Fruit fly (Drosophila melanogaster) whole organism, prepupa: Measurements from ENCODE around the gene CG3345.
A peak's percentile ranks its signal among the peaks of the same experiment; 100 is the strongest.

Source experiments
- Blimp-1 ChIP-seq: fragments of 200-800 bp; sonication (Bioruptor generic); optimal IDR thresholded peaks from 3 replicates; lab custom pipeline; 2017; ENCODE audit warnings: missing biosample characterization, missing genetic modification characterization, mild to moderate bottlenecking, moderate library complexity, missing genetic modification reagents
- CG10631 ChIP-seq: fragments of 200-800 bp; sonication (Bioruptor generic); optimal IDR thresholded peaks from 2 replicates; lab custom pipeline; 2016; ENCODE audit warnings: missing biosample characterization, missing genetic modification characterization
- CG10669 ChIP-seq: fragments of 200-800 bp; sonication (Bioruptor generic); optimal IDR thresholded peaks from 3 replicates; lab custom pipeline; 2018; ENCODE audit warnings: missing biosample characterization, mild to moderate bottlenecking, missing genetic modification characterization, moderate library complexity
- CG11762 ChIP-seq: fragments of 200-800 bp; sonication (Bioruptor generic); optimal IDR thresholded peaks from 3 replicates; lab custom pipeline; 2016; ENCODE audit warnings: missing biosample characterization, missing genetic modification characterization; ENCODE audit not compliant: insufficient read depth
- CG11902 ChIP-seq: fragments of 200-800 bp; sonication (Bioruptor generic); optimal IDR thresholded peaks from 3 replicates; lab custom pipeline; 2016; ENCODE audit warnings: missing biosample characterization, missing genetic modification characterization
- CG15336 ChIP-seq: fragments of 200-800 bp; sonication (Bioruptor generic); IDR thresholded peaks from 2 replicates; pipeline ENCODE4 v1.3.6; 2022; ENCODE audit warnings: missing biosample characterization, missing genetic modification characterization
- CG16779 ChIP-seq: fragments of 200-800 bp; sonication (Bioruptor generic); optimal IDR thresholded peaks from 3 replicates; lab custom pipeline; 2017; ENCODE audit warnings: missing biosample characterization, mild to moderate bottlenecking, missing genetic modification characterization
- CG3032 ChIP-seq: fragments of 200-800 bp; optimal IDR thresholded peaks from 2 replicates; lab custom pipeline; 2019; ENCODE audit warnings: missing biosample characterization, mild to moderate bottlenecking, missing genetic modification characterization, moderate library complexity
- CG31627 ChIP-seq: fragments of 200-800 bp; sonication (Bioruptor generic); optimal IDR thresholded peaks from 3 replicates; lab custom pipeline; 2016; ENCODE audit warnings: missing biosample characterization, missing genetic modification characterization
- CG3919 ChIP-seq: fragments of 200-800 bp; sonication (Bioruptor generic); optimal IDR thresholded peaks from 3 replicates; lab custom pipeline; 2016; ENCODE audit warnings: missing biosample characterization, missing genetic modification characterization
- CG4318 ChIP-seq: fragments of 200-800 bp; sonication (Bioruptor generic); optimal IDR thresholded peaks from 3 replicates; lab custom pipeline; 2017; ENCODE audit warnings: missing biosample characterization, mild to moderate bottlenecking, missing genetic modification characterization
- CG6163 ChIP-seq: fragments of 200-800 bp; sonication (Bioruptor generic); IDR thresholded peaks from 3 replicates; pipeline ENCODE4 v1.3.6; 2022; ENCODE audit warnings: missing biosample characterization, missing genetic modification characterization
- CG6276 ChIP-seq: fragments of 200-800 bp; sonication (Bioruptor generic); optimal IDR thresholded peaks from 2 replicates; lab custom pipeline; 2017; ENCODE audit warnings: missing biosample characterization, mild to moderate bottlenecking, missing genetic modification characterization
- CG6792 ChIP-seq: fragments of 200-800 bp; sonication (Bioruptor generic); optimal IDR thresholded peaks from 3 replicates; lab custom pipeline; 2016; ENCODE audit warnings: missing biosample characterization, missing genetic modification characterization
- CG6808 ChIP-seq: fragments of 200-800 bp; sonication (Bioruptor generic); optimal IDR thresholded peaks from 3 replicates; lab custom pipeline; 2017; ENCODE audit warnings: missing biosample characterization, missing genetic modification characterization, mild to moderate bottlenecking, moderate library complexity, missing genetic modification reagents
- CG6854 ChIP-seq: fragments of 200-800 bp; sonication (Bioruptor generic); optimal IDR thresholded peaks from 2 replicates; lab custom pipeline; 2017; ENCODE audit warnings: missing biosample characterization, mild to moderate bottlenecking, missing genetic modification characterization
- CG7368 ChIP-seq: fragments of 200-800 bp; sonication (Bioruptor generic); optimal IDR thresholded peaks from 3 replicates; lab custom pipeline; 2016; ENCODE audit warnings: missing biosample characterization, missing genetic modification characterization
- CG8119 ChIP-seq: fragments of 200-800 bp; sonication (Bioruptor generic); IDR thresholded peaks from 3 replicates; pipeline ENCODE4 v1.3.6; 2022; ENCODE audit warnings: missing biosample characterization, missing genetic modification characterization
- CG8319 ChIP-seq: fragments of 200-800 bp; sonication (Bioruptor generic); optimal IDR thresholded peaks from 3 replicates; lab custom pipeline; 2016; ENCODE audit warnings: missing biosample characterization, missing genetic modification characterization
- CG9139 ChIP-seq: fragments of 200-800 bp; sonication (Bioruptor generic); optimal IDR thresholded peaks from 3 replicates; lab custom pipeline; 2017; ENCODE audit warnings: missing biosample characterization, mild to moderate bottlenecking, missing genetic modification characterization
- Eip75B ChIP-seq: fragments of 200-800 bp; sonication (Bioruptor generic); optimal IDR thresholded peaks from 3 replicates; lab custom pipeline; 2016; ENCODE audit warnings: missing biosample characterization, missing genetic modification characterization
- Eip78C ChIP-seq: fragments of 200-800 bp; sonication (Bioruptor generic); peaks from one replicate; lab custom pipeline; 2016; ENCODE audit warnings: missing biosample characterization, missing genetic modification characterization
- Eip93F ChIP-seq: fragments of 200-800 bp; sonication (Bioruptor generic); optimal IDR thresholded peaks from 2 replicates; lab custom pipeline; 2016; ENCODE audit warnings: missing biosample characterization, mild to moderate bottlenecking, missing genetic modification characterization
- Ets21C ChIP-seq: fragments of 200-800 bp; sonication (Bioruptor generic); optimal IDR thresholded peaks from 3 replicates; lab custom pipeline; 2016; ENCODE audit warnings: missing biosample characterization, missing genetic modification characterization
- Ets96B ChIP-seq: fragments of 200-800 bp; optimal IDR thresholded peaks from 2 replicates; lab custom pipeline; 2019; ENCODE audit warnings: missing biosample characterization, mild to moderate bottlenecking, missing genetic modification characterization, moderate library complexity
- Gug ChIP-seq: fragments of 200-800 bp; sonication (Bioruptor generic); IDR thresholded peaks from 2 replicates; pipeline ENCODE4 v1.3.6; 2022; ENCODE audit warnings: missing biosample characterization, missing genetic modification characterization
- Hr39 ChIP-seq: fragments of 200-800 bp; sonication (Bioruptor generic); optimal IDR thresholded peaks from 2 replicates; lab custom pipeline; 2016; ENCODE audit warnings: missing biosample characterization, missing genetic modification characterization
- Lpt ChIP-seq: fragments of 200-800 bp; sonication (Bioruptor generic); optimal IDR thresholded peaks from 3 replicates; lab custom pipeline; 2016; ENCODE audit warnings: missing biosample characterization, missing genetic modification characterization
- Met ChIP-seq: fragments of 200-800 bp; sonication (Bioruptor generic); optimal IDR thresholded peaks from 3 replicates; lab custom pipeline; 2016; ENCODE audit warnings: missing biosample characterization, missing genetic modification characterization
- OdsH ChIP-seq: fragments of 200-800 bp; sonication (Bioruptor generic); optimal IDR thresholded peaks from 3 replicates; lab custom pipeline; 2016; ENCODE audit warnings: missing biosample characterization, missing genetic modification characterization
- Sox14 ChIP-seq: fragments of 200-800 bp; sonication (Bioruptor generic); optimal IDR thresholded peaks from 3 replicates; lab custom pipeline; 2016; ENCODE audit warnings: missing biosample characterization, missing genetic modification characterization
- Sox15 ChIP-seq: fragments of 200-800 bp; sonication (Bioruptor generic); optimal IDR thresholded peaks from 3 replicates; lab custom pipeline; 2016; ENCODE audit warnings: missing biosample characterization, missing genetic modification characterization
- achi ChIP-seq: fragments of 200-800 bp; sonication (Bioruptor generic); optimal IDR thresholded peaks from 3 replicates; lab custom pipeline; 2016; ENCODE audit warnings: missing biosample characterization, missing genetic modification characterization
- cyc ChIP-seq: fragments of 200-800 bp; sonication (Bioruptor generic); optimal IDR thresholded peaks from 3 replicates; lab custom pipeline; 2016; ENCODE audit warnings: missing biosample characterization, missing genetic modification characterization
- dac ChIP-seq: fragments of 200-800 bp; sonication (Bioruptor generic); optimal IDR thresholded peaks from 2 replicates; lab custom pipeline; 2017; ENCODE audit warnings: missing biosample characterization, mild to moderate bottlenecking, missing genetic modification characterization
- dsx ChIP-seq: fragments of 200-800 bp; optimal IDR thresholded peaks from 3 replicates; lab custom pipeline; 2019; ENCODE audit warnings: missing biosample characterization, mild to moderate bottlenecking, missing genetic modification characterization, moderate library complexity; ENCODE audit not compliant: poor library complexity, severe bottlenecking
- eg ChIP-seq: fragments of 200-800 bp; sonication (Bioruptor generic); IDR thresholded peaks from 3 replicates; pipeline ENCODE4 v1.3.6; 2022; ENCODE audit warnings: missing biosample characterization, missing genetic modification characterization
- esn ChIP-seq: fragments of 200-800 bp; sonication (Bioruptor generic); optimal IDR thresholded peaks from 2 replicates; lab custom pipeline; 2016; ENCODE audit warnings: missing biosample characterization, mild to moderate bottlenecking, missing genetic modification characterization, moderate library complexity
- fd59A ChIP-seq: fragments of 200-800 bp; sonication (Bioruptor generic); optimal IDR thresholded peaks from 2 replicates; lab custom pipeline; 2017; ENCODE audit warnings: missing biosample characterization, mild to moderate bottlenecking, missing genetic modification characterization, missing genetic modification reagents
- fd85E ChIP-seq: fragments of 200-800 bp; sonication (Bioruptor generic); optimal IDR thresholded peaks from 3 replicates; lab custom pipeline; 2016; ENCODE audit warnings: missing biosample characterization, missing genetic modification characterization
- lz ChIP-seq: fragments of 200-800 bp; sonication (Bioruptor generic); optimal IDR thresholded peaks from 3 replicates; lab custom pipeline; 2016; ENCODE audit warnings: missing biosample characterization, missing genetic modification characterization
- net ChIP-seq: fragments of 200-800 bp; sonication (Bioruptor generic); optimal IDR thresholded peaks from 3 replicates; lab custom pipeline; 2016; ENCODE audit warnings: missing biosample characterization, missing genetic modification characterization
- salr ChIP-seq, 2 experiments: fragments of 200-800 bp; sonication (Bioruptor generic); optimal IDR thresholded peaks; 3 replicates each; lab custom pipeline; 2016 to 2018; ENCODE audit warnings: missing biosample characterization in 2 of 2, missing genetic modification characterization in 2 of 2, mild to moderate bottlenecking in 1 of 2
- svp ChIP-seq: fragments of 200-800 bp; sonication (Bioruptor generic); peaks from one replicate; lab custom pipeline; 2016; ENCODE audit warnings: missing biosample characterization, missing genetic modification characterization
- topi ChIP-seq: fragments of 200-800 bp; sonication (Bioruptor generic); optimal IDR thresholded peaks from 3 replicates; lab custom pipeline; 2016; ENCODE audit warnings: missing biosample characterization, missing genetic modification characterization
- vri ChIP-seq: fragments of 200-800 bp; sonication (Bioruptor generic); optimal IDR thresholded peaks from 3 replicates; lab custom pipeline; 2016; ENCODE audit warnings: missing biosample characterization, mild to moderate bottlenecking, missing genetic modification characterization

The CG3345 gene

DNA sequence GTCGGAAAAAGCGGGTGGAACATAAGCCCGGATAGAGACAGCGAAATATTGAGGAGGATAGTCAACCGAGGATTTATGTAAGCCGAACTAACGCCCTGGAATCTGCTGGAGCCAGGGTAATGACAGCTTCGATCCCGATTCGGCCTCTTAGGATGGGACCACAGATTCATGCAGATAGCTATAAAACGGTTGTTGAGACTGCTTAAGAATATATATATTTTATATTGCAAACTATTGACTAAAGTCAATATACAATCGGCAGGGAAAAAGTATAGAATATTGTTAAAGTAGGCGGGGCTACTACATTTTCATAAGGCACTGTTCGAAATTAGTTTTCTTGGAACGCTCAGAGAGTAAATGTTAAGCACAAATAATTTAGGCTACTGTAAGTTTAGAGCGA, at the start of gene CG3345:
CG3345 (plus strand) TSS at position 301 of the 400 bp plus-strand sequence.
- TF ChIP-seq lz (GFP tag; lab: Kevin White, UChicago) (no peak), CG6163 (GFP tag; lab: Robert Waterston, UW) (no peak), Ets96B (tag; lab: Kevin White, UChicago) (no peak), CG11902 (no peak), Blimp-1 (GFP tag; lab: Kevin White, UChicago) (no peak), svp (GFP tag; lab: Kevin White, UChicago) (no peak), fd59A (GFP tag; lab: Kevin White, UChicago) (no peak), CG10669 (no peak), CG4318 (GFP tag; lab: Kevin White, UChicago) (no peak), CG8319 (GFP tag; lab: Kevin White, UChicago) (no peak), CG16779 (no peak), vri (GFP tag; lab: Kevin White, UChicago) (no peak), CG6792 (GFP tag; lab: Kevin White, UChicago) (no peak), Sox14 (GFP tag; lab: Kevin White, UChicago) (no peak), Ets21C (GFP tag; lab: Kevin White, UChicago) (no peak)

DNA sequence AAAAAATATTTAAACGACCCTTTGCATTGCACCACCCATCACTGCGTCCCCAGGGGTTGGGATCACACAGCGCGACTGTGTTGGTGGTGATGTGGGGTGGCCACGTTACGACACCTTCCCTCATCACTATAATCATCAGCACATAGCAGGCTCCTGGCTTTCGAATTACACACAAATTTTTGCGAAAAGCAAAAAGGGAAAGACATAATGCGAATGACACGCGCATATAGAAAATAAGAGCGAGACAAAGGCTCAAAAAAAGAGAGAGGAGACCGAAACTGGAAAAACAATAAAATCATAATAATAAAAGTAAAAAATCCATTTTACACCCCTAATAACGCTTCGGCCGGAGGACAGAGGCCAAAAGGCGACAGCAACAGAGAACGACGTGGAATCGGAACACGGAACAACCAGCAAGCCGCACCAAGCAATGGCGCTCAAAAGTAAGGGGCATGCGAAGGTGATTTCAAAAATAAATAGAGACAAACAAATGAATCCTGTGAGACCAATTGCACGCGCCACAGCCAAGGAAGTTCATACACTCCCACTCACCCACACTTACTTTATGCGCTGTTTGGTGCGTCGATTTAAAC, 49.4 kb upstream of the CG3345 start:
- no peak for TF ChIP-seq CG11762 (GFP tag; lab: Kevin White, UChicago)
- TF ChIP-seq svp (GFP tag; lab: Kevin White, UChicago) = peak; percentile 27

DNA sequence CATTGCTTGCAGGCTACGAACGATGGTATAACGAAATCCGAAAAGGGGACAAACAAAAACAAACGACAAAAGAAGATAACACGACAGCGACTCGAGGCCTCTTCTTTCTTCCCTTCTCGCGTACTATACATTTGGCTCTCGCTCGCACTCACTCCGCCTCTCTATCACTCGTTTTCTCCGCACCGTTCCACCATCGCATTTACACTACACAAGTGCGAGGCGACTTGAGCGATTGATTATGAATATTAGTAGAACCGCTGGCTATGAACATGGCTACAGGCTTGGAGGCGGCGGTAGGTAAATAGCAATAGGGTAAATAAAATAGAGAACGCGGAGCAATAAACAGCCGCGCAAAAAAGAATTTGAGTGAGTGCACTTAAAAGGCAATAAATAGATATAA, 48.4 kb upstream of the CG3345 start:
- TF ChIP-seq cyc (GFP tag; lab: Kevin White, UChicago) = no peak
- TF ChIP-seq lz (GFP tag; lab: Kevin White, UChicago) = no peak
- no peak for TF ChIP-seq OdsH
- TF ChIP-seq CG15336 (GFP tag; lab: Robert Waterston, UW) = peak; percentile 36; the same call in 1 of the 2 replicates
- 0 out of 3 replicates have a peak, but pooled peaks have one; percentile 27 for TF ChIP-seq CG8119 (GFP tag; lab: Robert Waterston, UW)
- no peak for TF ChIP-seq CG3032 (tag; lab: Kevin White, UChicago)
- TF ChIP-seq CG4318 (GFP tag; lab: Kevin White, UChicago) = no peak
- no peak for TF ChIP-seq salr (GFP tag; optimal IDR thresholded peaks at IDR 0.05; lab: Kevin White, UChicago)
- TF ChIP-seq net (GFP tag; lab: Kevin White, UChicago) = no peak
- TF ChIP-seq dsx = no peak
- no peak for TF ChIP-seq fd85E (GFP tag; lab: Kevin White, UChicago)
- TF ChIP-seq achi (GFP tag; lab: Kevin White, UChicago) = no peak
- TF ChIP-seq CG16779 = no peak
- no peak for TF ChIP-seq CG10631 (GFP tag; lab: Kevin White, UChicago)
- TF ChIP-seq Lpt = peak; percentile 41
- no peak for TF ChIP-seq Eip75B (GFP tag; lab: Kevin White, UChicago)
- no peak for TF ChIP-seq dac (GFP tag; lab: Kevin White, UChicago)
- TF ChIP-seq CG6808 (GFP tag; lab: Kevin White, UChicago) = no peak
- no peak; the same call in 2 of the 3 replicates for TF ChIP-seq eg (GFP tag; lab: Robert Waterston, UW)
- no peak for TF ChIP-seq CG7368 (GFP tag; lab: Kevin White, UChicago)
- no peak for TF ChIP-seq CG8319 (GFP tag; lab: Kevin White, UChicago)
- TF ChIP-seq Met (GFP tag; lab: Kevin White, UChicago) = no peak
- no peak for TF ChIP-seq Eip93F (GFP tag; lab: Kevin White, UChicago)
- no peak for TF ChIP-seq CG6792 (GFP tag; lab: Kevin White, UChicago)
- no peak for TF ChIP-seq Blimp-1 (GFP tag; lab: Kevin White, UChicago)
- TF ChIP-seq fd59A (GFP tag; lab: Kevin White, UChicago) = no peak
- TF ChIP-seq Sox15 (GFP tag; lab: Kevin White, UChicago) = no peak
- TF ChIP-seq Hr39 (GFP tag; lab: Kevin White, UChicago) = no peak
- TF ChIP-seq CG6163 (GFP tag; lab: Robert Waterston, UW) = peak; percentile 69; the same call in 2 of the 3 replicates
- TF ChIP-seq CG3919 (GFP tag; lab: Kevin White, UChicago) = no peak
- no peak for TF ChIP-seq esn (GFP tag; lab: Kevin White, UChicago)
- TF ChIP-seq Gug (GFP tag; lab: Robert Waterston, UW) = peak; percentile 45; the same call in 1 of the 2 replicates
- TF ChIP-seq Eip78C (GFP tag; lab: Kevin White, UChicago) = no peak
- TF ChIP-seq topi (GFP tag; lab: Kevin White, UChicago) = no peak
- TF ChIP-seq CG6854 (GFP tag; lab: Kevin White, UChicago) = no peak
- no peak for TF ChIP-seq CG31627
- TF ChIP-seq CG6276 = no peak
- no peak for TF ChIP-seq CG11902
- no peak for TF ChIP-seq CG9139
